Fruit fly (Drosophila melanogaster) whole organism, embryonic: ENCODE results near the gene CG4880.

Experiments
- Ada2b ChIP-seq: fragments of 200-800 bp; sonication (Bioruptor generic); IDR thresholded peaks from 2 replicates; pipeline ENCODE4 v1.3.6; 2022; ENCODE audit warnings: missing biosample characterization, missing genetic modification characterization
- CG10462 ChIP-seq: fragments of 200-800 bp; sonication (Bioruptor generic); optimal IDR thresholded peaks from 2 replicates; lab custom pipeline; 2016; ENCODE audit warnings: missing biosample characterization, missing genetic modification characterization
- CG12744 ChIP-seq: fragments of 200-800 bp; sonication (Bioruptor generic); optimal IDR thresholded peaks from 2 replicates; lab custom pipeline; 2016; ENCODE audit warnings: missing biosample characterization, missing genetic modification characterization
- CG12769 ChIP-seq: fragments of 200-800 bp; sonication (Bioruptor generic); optimal IDR thresholded peaks from 2 replicates; lab custom pipeline; 2019; ENCODE audit warnings: missing biosample characterization, mild to moderate bottlenecking, missing genetic modification characterization, moderate library complexity
- CG13894 ChIP-seq: fragments of 200-800 bp; sonication (Bioruptor generic); optimal IDR thresholded peaks from 3 replicates; lab custom pipeline; 2018; ENCODE audit warnings: missing biosample characterization, mild to moderate bottlenecking, missing genetic modification characterization, moderate library complexity
- CG14441 ChIP-seq: fragments of 200-800 bp; sonication (Bioruptor generic); IDR thresholded peaks from 2 replicates; pipeline ENCODE4 v1.3.6; 2022; ENCODE audit warnings: missing biosample characterization, missing genetic modification characterization
- CG15269 ChIP-seq: fragments of 200-800 bp; sonication (Bioruptor generic); optimal IDR thresholded peaks from 2 replicates; lab custom pipeline; 2018; ENCODE audit warnings: missing biosample characterization, mild to moderate bottlenecking, missing genetic modification characterization, moderate library complexity
- CG15514 ChIP-seq: fragments of 200-800 bp; sonication (Bioruptor generic); optimal IDR thresholded peaks from 3 replicates; lab custom pipeline; 2017; ENCODE audit warnings: missing biosample characterization, missing genetic modification characterization, mild to moderate bottlenecking, moderate library complexity, missing genetic modification reagents
- CG3163 ChIP-seq: fragments of 200-800 bp; sonication (Bioruptor generic); optimal IDR thresholded peaks from 3 replicates; lab custom pipeline; 2016; ENCODE audit warnings: missing biosample characterization, missing genetic modification characterization
- CG33557 ChIP-seq: fragments of 200-800 bp; sonication (Bioruptor generic); optimal IDR thresholded peaks from 2 replicates; lab custom pipeline; 2019; ENCODE audit warnings: missing biosample characterization, mild to moderate bottlenecking, missing genetic modification characterization, moderate library complexity
- CG34422 ChIP-seq: fragments of 200-800 bp; sonication (Bioruptor generic); IDR thresholded peaks from 3 replicates; pipeline ENCODE4 v1.3.6; 2022; ENCODE audit warnings: missing biosample characterization, missing genetic modification characterization
- CG4328 ChIP-seq: fragments of 200-800 bp; sonication (Bioruptor generic); optimal IDR thresholded peaks from 3 replicates; lab custom pipeline; 2017; ENCODE audit warnings: missing biosample characterization, missing genetic modification reagents, missing genetic modification characterization
- CG4360 ChIP-seq: fragments of 200-800 bp; sonication (Bioruptor generic); IDR thresholded peaks from 2 replicates; pipeline ENCODE4 v1.3.6; 2022; ENCODE audit warnings: missing biosample characterization, missing genetic modification characterization
- CG43689 ChIP-seq: fragments of 200-800 bp; sonication (Bioruptor generic); IDR thresholded peaks from 2 replicates; pipeline ENCODE4 v1.3.6; 2022; ENCODE audit warnings: missing biosample characterization, missing genetic modification characterization
- CG4707 ChIP-seq: fragments of 200-800 bp; sonication (Bioruptor generic); optimal IDR thresholded peaks from 2 replicates; lab custom pipeline; 2018; ENCODE audit warnings: missing biosample characterization, mild to moderate bottlenecking, missing genetic modification characterization, moderate library complexity
- CG4730 ChIP-seq: fragments of 200-800 bp; sonication (Bioruptor generic); IDR thresholded peaks from 2 replicates; pipeline ENCODE4 v1.3.6; 2022; ENCODE audit warnings: missing biosample characterization, missing genetic modification characterization
- CG6175 ChIP-seq: fragments of 200-800 bp; sonication (Bioruptor generic); IDR thresholded peaks from 3 replicates; pipeline ENCODE4 v1.3.6; 2022; ENCODE audit warnings: missing biosample characterization, missing genetic modification characterization
- CG7745 ChIP-seq: fragments of 200-800 bp; sonication (Bioruptor generic); optimal IDR thresholded peaks from 2 replicates; lab custom pipeline; 2018; ENCODE audit warnings: missing biosample characterization, mild to moderate bottlenecking, missing genetic modification characterization, moderate library complexity
- CG8359 ChIP-seq: fragments of 200-800 bp; sonication (Bioruptor generic); optimal IDR thresholded peaks from 2 replicates; lab custom pipeline; 2017; ENCODE audit warnings: missing biosample characterization, mild to moderate bottlenecking, missing genetic modification characterization, borderline replicate concordance
- CG8388 ChIP-seq: fragments of 200-800 bp; sonication (Bioruptor generic); optimal IDR thresholded peaks from 2 replicates; lab custom pipeline; 2019; ENCODE audit warnings: missing biosample characterization, mild to moderate bottlenecking, missing genetic modification characterization, moderate library complexity
- D19B ChIP-seq: fragments of 200-800 bp; sonication (Bioruptor generic); optimal IDR thresholded peaks from 2 replicates; lab custom pipeline; 2017; ENCODE audit warnings: missing biosample characterization, mild to moderate bottlenecking, missing genetic modification characterization
- Deaf1 ChIP-seq: fragments of 200-800 bp; optimal IDR thresholded peaks from 3 replicates; lab custom pipeline; 2019; ENCODE audit warnings: missing biosample characterization, mild to moderate bottlenecking, missing genetic modification characterization, moderate library complexity
- Drgx ChIP-seq: fragments of 200-800 bp; sonication (Bioruptor generic); IDR thresholded peaks from 2 replicates; pipeline ENCODE4 v1.3.6; 2022; ENCODE audit warnings: missing biosample characterization, missing genetic modification characterization
- Ets65A ChIP-seq: fragments of 200-800 bp; sonication (Bioruptor generic); peaks from one replicate; lab custom pipeline; 2016; ENCODE audit warnings: missing biosample characterization, missing genetic modification characterization
- Hmx ChIP-seq: fragments of 200-800 bp; sonication (Bioruptor generic); optimal IDR thresholded peaks from 2 replicates; lab custom pipeline; 2016; ENCODE audit warnings: missing biosample characterization, missing genetic modification characterization
- Med ChIP-seq: fragments of 200-800 bp; sonication (Bioruptor generic); peaks from one replicate; lab custom pipeline; 2016; ENCODE audit warnings: missing biosample characterization, missing genetic modification characterization, mild to moderate bottlenecking, inconsistent platforms, moderate library complexity
- NK7.1 ChIP-seq: fragments of 200-800 bp; sonication (Bioruptor generic); optimal IDR thresholded peaks from 3 replicates; lab custom pipeline; 2016; ENCODE audit warnings: missing biosample characterization, missing genetic modification characterization
- Ravus ChIP-seq: fragments of 200-800 bp; sonication (Bioruptor generic); IDR thresholded peaks from 2 replicates; pipeline ENCODE4 v1.3.6; 2022; ENCODE audit warnings: missing biosample characterization, missing genetic modification characterization
- Sin3A ChIP-seq: fragments of >200 bp; optimal IDR thresholded peaks from 2 replicates; lab custom pipeline; 2018
- chinmo ChIP-seq: fragments of 200-800 bp; sonication (Bioruptor generic); IDR thresholded peaks from 4 replicates; pipeline ENCODE4 v1.3.6; 2022; ENCODE audit warnings: missing biosample characterization, missing genetic modification characterization; ENCODE audit not compliant: partially characterized antibody
- chm ChIP-seq: fragments of 200-800 bp; sonication (Bioruptor generic); IDR thresholded peaks from 2 replicates; pipeline ENCODE4 v1.3.6; 2022; ENCODE audit warnings: missing biosample characterization, missing genetic modification characterization
- crol ChIP-seq: fragments of 200-800 bp; sonication (Bioruptor generic); IDR thresholded peaks from 2 replicates; pipeline ENCODE4 v1.3.6; 2022; ENCODE audit warnings: missing biosample characterization, missing genetic modification characterization
- cwo ChIP-seq: fragments of 200-800 bp; sonication (Bioruptor generic); optimal IDR thresholded peaks from 3 replicates; lab custom pipeline; 2017; ENCODE audit warnings: missing biosample characterization, missing genetic modification characterization, mild to moderate bottlenecking, moderate library complexity, missing genetic modification reagents
- fd3F ChIP-seq: fragments of 200-800 bp; sonication (Bioruptor generic); optimal IDR thresholded peaks from 2 replicates; lab custom pipeline; 2018; ENCODE audit warnings: missing biosample characterization, mild to moderate bottlenecking, missing genetic modification characterization, moderate library complexity
- fd96Cb ChIP-seq: fragments of 200-800 bp; sonication (Bioruptor generic); optimal IDR thresholded peaks from 2 replicates; lab custom pipeline; 2018; ENCODE audit warnings: missing biosample characterization, mild to moderate bottlenecking, missing genetic modification characterization, moderate library complexity
- hkb ChIP-seq, 2 experiments: fragments of 200-800 bp in 1 of 2; fragments of >200 bp in 1 of 2; sonication (Bioruptor generic) in 1 of 2; IDR thresholded peaks in 1 of 2; optimal IDR thresholded peaks in 1 of 2; 2 replicates each; pipeline versions ENCODE4 v1.3.6 to Lab custom; 2017 to 2022; ENCODE audit warnings: missing biosample characterization in 1 of 2, missing genetic modification characterization in 1 of 2
- nom ChIP-seq: fragments of 200-800 bp; sonication (Bioruptor generic); optimal IDR thresholded peaks from 2 replicates; lab custom pipeline; 2017; ENCODE audit warnings: missing biosample characterization, missing genetic modification characterization, mild to moderate bottlenecking, moderate library complexity, missing genetic modification reagents
- scrt ChIP-seq: fragments of 200-800 bp; sonication (Bioruptor generic); optimal IDR thresholded peaks from 2 replicates; lab custom pipeline; 2018; ENCODE audit warnings: missing biosample characterization, mild to moderate bottlenecking, missing genetic modification characterization, moderate library complexity
- sd ChIP-seq: fragments of 200-800 bp; sonication (Bioruptor generic); optimal IDR thresholded peaks from 3 replicates; lab custom pipeline; 2018; ENCODE audit warnings: missing biosample characterization, mild to moderate bottlenecking, missing genetic modification characterization, moderate library complexity
- sens ChIP-seq: fragments of 200-800 bp; sonication (Bioruptor generic); peaks from one replicate; lab custom pipeline; 2016; ENCODE audit warnings: missing biosample characterization, missing genetic modification characterization
- slbo ChIP-seq: fragments of 200-800 bp; sonication (Bioruptor generic); IDR thresholded peaks from 2 replicates; pipeline ENCODE4 v1.3.6; 2022; ENCODE audit warnings: missing biosample characterization, missing genetic modification characterization
- sqz ChIP-seq: fragments of 200-800 bp; sonication (Bioruptor generic); optimal IDR thresholded peaks from 3 replicates; lab custom pipeline; 2018; ENCODE audit warnings: missing biosample characterization, mild to moderate bottlenecking, missing genetic modification characterization
- tll ChIP-seq, 2 experiments: fragments of 200-800 bp in 1 of 2; fragments of >200 bp in 1 of 2; sonication (Bioruptor generic) in 1 of 2; optimal IDR thresholded peaks; 2 replicates each; lab custom pipeline; 2017 to 2019; ENCODE audit warnings: missing biosample characterization in 2 of 2, missing genetic modification characterization in 2 of 2, mild to moderate bottlenecking in 1 of 2, moderate library complexity in 1 of 2
- z ChIP-seq: fragments of 200-800 bp; sonication (Bioruptor generic); IDR thresholded peaks from 3 replicates; pipeline ENCODE4 v1.3.6; 2022; ENCODE audit warnings: missing biosample characterization, missing genetic modification characterization

Gene CG4880

dm6 chrX:16893034-16893433 lies 6.4 kb downstream of the CG4880 start:
- TF ChIP-seq CG15269 (tag; lab: Kevin White, UChicago) (no peak), Med (GFP tag; lab: Kevin White, UChicago) (peak; percentile 28)
- TF ChIP-seq, all 482 proteins: peak for 1

DNA sequence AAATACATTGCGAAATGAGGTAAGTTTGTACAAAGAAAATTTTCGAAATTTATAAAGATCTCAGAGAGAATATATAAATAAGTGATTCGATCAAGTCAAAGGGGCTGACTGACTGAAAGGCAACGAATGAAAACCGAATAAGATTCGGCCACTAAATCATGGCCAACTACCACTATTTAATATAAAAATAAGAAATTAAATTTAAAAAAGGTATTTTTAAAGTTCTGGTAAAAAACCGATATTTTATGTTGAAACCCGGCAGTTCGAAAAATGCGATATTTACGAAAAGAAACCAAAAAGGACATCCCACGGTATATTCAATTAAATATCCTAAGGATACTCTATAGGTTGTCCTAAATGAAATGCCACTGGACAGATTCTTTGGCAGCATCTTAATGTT lies 10.5 kb downstream of the CG4880 start, which contains the start of gene CG33252:
Gene CG33252, minus strand, starts transcription at position 101 of the 400 bp plus-strand sequence.
- TF ChIP-seq CG4707 (GFP tag; lab: Kevin White, UChicago) (no peak), CG15514 (GFP tag; lab: Kevin White, UChicago) (no peak), fd96Cb (tag; lab: Kevin White, UChicago) (no peak), Ravus (GFP tag; lab: Robert Waterston, UW) (no peak)

- peak; percentile 82 for TF ChIP-seq crol
- no peak for TF ChIP-seq CG4328 (GFP tag; lab: Kevin White, UChicago)
- TF ChIP-seq CG43689 (GFP tag; lab: Robert Waterston, UW) = no peak
- peak; percentile 87 for TF ChIP-seq sd (tag; lab: Kevin White, UChicago)
- peak; percentile 39 for TF ChIP-seq cwo (GFP tag; lab: Kevin White, UChicago)
- no peak for TF ChIP-seq NK7.1
- TF ChIP-seq tll (GFP tag; optimal IDR thresholded peaks at IDR 0.05; lab: Kevin White, UChicago) = no peak
- TF ChIP-seq chinmo (GFP tag; lab: Robert Waterston, UW) = peak; percentile 97
- TF ChIP-seq chm (GFP tag; lab: Robert Waterston, UW) = no peak
- 0 out of 3 replicates have a peak, but pooled peaks have one; percentile 40 for TF ChIP-seq CG6175 (GFP tag; lab: Robert Waterston, UW)
- TF ChIP-seq CG13894 (tag; lab: Kevin White, UChicago) = peak; percentile 33
- no peak for TF ChIP-seq CG7745 (tag; lab: Kevin White, UChicago)
- TF ChIP-seq CG12769 (tag; lab: Kevin White, UChicago) = peak; percentile 21
- peak; percentile 34; the same call in 1 of the 2 replicates for TF ChIP-seq CG4360 (GFP tag; lab: Robert Waterston, UW)
- TF ChIP-seq, all 482 proteins: peak for 8
Observed at dm6 chrX:16900283-16900682, 13.7 kb downstream of the CG4880 start.

DNA sequence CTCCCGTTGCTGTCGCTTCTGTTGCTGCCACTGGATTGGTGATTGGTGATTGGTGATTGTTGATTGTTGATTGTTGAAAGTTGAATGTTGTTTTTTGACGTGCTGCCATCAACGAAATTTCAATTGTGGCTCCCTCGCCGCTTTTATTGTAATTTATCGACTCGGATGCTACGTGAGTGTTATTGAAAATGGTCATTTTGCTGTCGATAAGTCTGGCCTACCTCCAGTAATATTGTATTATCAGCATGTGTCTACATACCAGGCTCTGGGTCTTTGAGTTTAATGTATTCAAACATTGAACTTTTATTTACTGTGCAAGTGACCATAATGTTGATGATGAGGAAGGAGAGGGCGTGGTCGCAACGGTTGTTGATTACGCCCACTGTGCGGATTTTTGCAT lies 15.8 kb downstream of the CG4880 start:
- TF ChIP-seq CG10462 (GFP tag; lab: Kevin White, UChicago) (no peak), Ada2b (no peak), Ets65A (GFP tag; lab: Kevin White, UChicago) (peak; percentile 65)

dm6 chrX:16906065-16906464 lies 19.4 kb downstream of the CG4880 start:
- TF ChIP-seq CG13894 (tag; lab: Kevin White, UChicago) (no peak), CG33557 (GFP tag; lab: Kevin White, UChicago) (no peak), CG34422 (no peak), Hmx (GFP tag; lab: Kevin White, UChicago) (no peak), CG3163 (GFP tag; lab: Kevin White, UChicago) (no peak), CG8359 (GFP tag; lab: Kevin White, UChicago) (no peak), nom (peak; percentile 70), sqz (GFP tag; lab: Kevin White, UChicago) (no peak), sens (GFP tag; lab: Kevin White, UChicago) (peak; percentile 23), slbo (GFP tag; lab: Robert Waterston, UW) (no peak), D19B (GFP tag; lab: Kevin White, UChicago) (no peak), scrt (GFP tag; lab: Kevin White, UChicago) (no peak), fd3F (GFP tag; lab: Kevin White, UChicago) (no peak), z (GFP tag; lab: Robert Waterston, UW) (no peak), CG14441 (no peak), CG12744 (GFP tag; lab: Kevin White, UChicago) (no peak), Sin3A (lab: Kevin White, UChicago) (no peak), CG4730 (GFP tag; lab: Robert Waterston, UW) (no peak), hkb (optimal IDR thresholded peaks at IDR 0.05; lab: Kevin White, UChicago) (no peak), hkb (GFP tag; IDR thresholded peaks at IDR 0.05; lab: Robert Waterston, UW) (no peak), Drgx (GFP tag; lab: Robert Waterston, UW) (peak; percentile 46; the same call in 1 of the 2 replicates), CG8388 (GFP tag; lab: Kevin White, UChicago) (no peak), Deaf1 (tag; lab: Kevin White, UChicago) (peak; percentile 19)
